Fruit fly (Drosophila melanogaster): Measurements from ENCODE around the gene CG1924.
A peak's percentile ranks its signal among the peaks of the same experiment; 100 is the strongest.

CG1924 gene

dm6 chrX:12221496-12221895, 43.1 kb upstream of the CG1924 start (continued):
- TF ChIP-seq Opbp (GFP tag; IDR thresholded peaks at IDR 0.05; ENCODE audit: partially characterized antibody) (no peak), bowl (GFP tag; IDR thresholded peaks at IDR 0.05) (no peak), CG34224 (GFP tag; IDR thresholded peaks at IDR 0.05; ENCODE audit: partially characterized antibody) (no peak), Sry-β (GFP tag; optimal IDR thresholded peaks at IDR 0.05) (no peak), repo (GFP tag; optimal IDR thresholded peaks at IDR 0.05) (no peak), ems (GFP tag; optimal IDR thresholded peaks at IDR 0.05) (no peak), ftz-f1 (GFP tag; optimal IDR thresholded peaks at IDR 0.05) (no peak), hth (optimal IDR thresholded peaks at IDR 0.05) (no peak), btn (GFP tag; optimal IDR thresholded peaks at IDR 0.05) (no peak), ash1 (GFP tag; optimal IDR thresholded peaks at IDR 0.05) (no peak), CG9797 (GFP tag; optimal IDR thresholded peaks at IDR 0.05) (no peak), CG17186 (GFP tag; optimal IDR thresholded peaks at IDR 0.05) (no peak), Mrtf (GFP tag; IDR thresholded peaks at IDR 0.05) (no peak; the same call in 2 of the 3 replicates), CG32772 (GFP tag; IDR thresholded peaks at IDR 0.05) (peak; percentile 51; the same call in 1 of the 2 replicates), tin (GFP tag; optimal IDR thresholded peaks at IDR 0.05) (peak; percentile 29), CG6689 (GFP tag; IDR thresholded peaks at IDR 0.05) (peak; percentile 79), CG14710 (tag; optimal IDR thresholded peaks at IDR 0.05) (peak; percentile 37), bsh (GFP tag; optimal IDR thresholded peaks at IDR 0.05) (peak in 1 of 2 experiments; percentile 67), CG17568 (GFP tag; optimal IDR thresholded peaks at IDR 0.05) (no peak), CG8944 (GFP tag; optimal IDR thresholded peaks at IDR 0.05) (peak; percentile 49), GATAe (GFP tag; conservative IDR thresholded peaks at IDR 0.05) (no peak), sim (GFP tag; IDR thresholded peaks at IDR 0.05) (peak; percentile 59; the same call in 1 of the 2 replicates), oc (tag; optimal IDR thresholded peaks at IDR 0.05) (no peak), pum (GFP tag; optimal IDR thresholded peaks at IDR 0.05) (peak; percentile 83), ken (GFP tag; IDR thresholded peaks at IDR 0.05) (peak; percentile 51; the same call in 1 of the 3 replicates), al (GFP tag; IDR thresholded peaks at IDR 0.05) (no peak), CG15696 (tag; optimal IDR thresholded peaks at IDR 0.05) (peak; percentile 9), C15 (GFP tag; IDR thresholded peaks at IDR 0.05) (no peak), maf-S (GFP tag; optimal IDR thresholded peaks at IDR 0.05) (no peak), chif (GFP tag; optimal IDR thresholded peaks at IDR 0.05) (peak; percentile 17 to 56), ATbp (GFP tag; optimal IDR thresholded peaks at IDR 0.05) (no peak), sna (GFP tag; IDR thresholded peaks at IDR 0.05; ENCODE audit: partially characterized antibody) (no peak), unc-4 (GFP tag; IDR thresholded peaks at IDR 0.05; ENCODE audit: partially characterized antibody) (no peak), CG18476 (GFP tag; optimal IDR thresholded peaks at IDR 0.05) (no peak), ap (GFP tag; IDR thresholded peaks at IDR 0.05) (no peak), CG18764 (GFP tag; optimal IDR thresholded peaks at IDR 0.05) (peak; percentile 15), CG10147 (GFP tag; optimal IDR thresholded peaks at IDR 0.05) (no peak), emc (GFP tag; optimal IDR thresholded peaks at IDR 0.05) (no peak), Ada2b (GFP tag; IDR thresholded peaks at IDR 0.05) (0 out of 2 replicates have a peak, but pooled peaks have one; percentile 19), CG12744 (GFP tag; optimal IDR thresholded peaks at IDR 0.05) (no peak), Oaz (GFP tag; IDR thresholded peaks at IDR 0.05) (no peak), bbx (GFP tag; IDR thresholded peaks at IDR 0.05; ENCODE audit: partially characterized antibody) (no peak), Dek (tag; optimal IDR thresholded peaks at IDR 0.05) (no peak), Hmr (GFP tag; optimal IDR thresholded peaks at IDR 0.05) (no peak), CG3838 (GFP tag; optimal IDR thresholded peaks at IDR 0.05) (no peak), slou (GFP tag; optimal IDR thresholded peaks at IDR 0.05) (no peak), YL-1 (GFP tag; optimal IDR thresholded peaks at IDR 0.05) (no peak), CG9215 (GFP tag; IDR thresholded peaks at IDR 0.05) (no peak; the same call in 1 of the 2 replicates), pfk (GFP tag; optimal IDR thresholded peaks at IDR 0.05) (no peak), Rfx (GFP tag; IDR thresholded peaks at IDR 0.05) (peak; percentile 16; the same call in 1 of the 2 replicates), CG11504 (tag; optimal IDR thresholded peaks at IDR 0.05) (peak; percentile 76)

Measured in whole organism, embryonic.